Fruit fly (Drosophila melanogaster) whole organism, embryonic: ENCODE data around the gene Cul5.
A peak's percentile ranks its signal among the peaks of the same experiment; 100 is the strongest.

Source experiments
- Awh ChIP-seq: fragments of 200-800 bp; sonication (Bioruptor generic); IDR thresholded peaks from 2 replicates; pipeline ENCODE4, ENCODE4 v1.3.6; 2022; ENCODE audit warnings: missing biosample characterization, missing genetic modification characterization
- CG10543 ChIP-seq: fragments of 200-800 bp; sonication (Bioruptor generic); optimal IDR thresholded peaks from 3 replicates; lab custom pipeline; 2017; ENCODE audit warnings: missing biosample characterization, mild to moderate bottlenecking, missing genetic modification characterization, moderate library complexity
- CG11398 ChIP-seq: fragments of 200-800 bp; sonication (Bioruptor generic); optimal IDR thresholded peaks from 2 replicates; lab custom pipeline; 2016; ENCODE audit warnings: missing biosample characterization, missing genetic modification characterization
- CG13624 ChIP-seq: fragments of 200-800 bp; sonication (Bioruptor generic); optimal IDR thresholded peaks from 2 replicates; lab custom pipeline; 2016; ENCODE audit warnings: missing biosample characterization, missing genetic modification characterization
- CG14050 ChIP-seq: fragments of 200-800 bp; sonication (Bioruptor generic); IDR thresholded peaks from 3 replicates; pipeline ENCODE4 v1.3.6; 2022; ENCODE audit warnings: missing biosample characterization, missing genetic modification characterization
- CG15696 ChIP-seq: fragments of 200-800 bp; sonication (Bioruptor generic); optimal IDR thresholded peaks from 2 replicates; lab custom pipeline; 2019; ENCODE audit warnings: missing biosample characterization, mild to moderate bottlenecking, missing genetic modification characterization, moderate library complexity
- CG17568 ChIP-seq: fragments of 200-800 bp; sonication (Bioruptor generic); optimal IDR thresholded peaks from 2 replicates; lab custom pipeline; 2018; ENCODE audit warnings: missing biosample characterization, mild to moderate bottlenecking, missing genetic modification characterization, moderate library complexity
- CG18619 ChIP-seq: fragments of 200-800 bp; sonication (Bioruptor generic); optimal IDR thresholded peaks from 3 replicates; lab custom pipeline; 2017; ENCODE audit warnings: missing biosample characterization, mild to moderate bottlenecking, missing genetic modification characterization
- CG18764 ChIP-seq: fragments of 200-800 bp; sonication (Bioruptor generic); optimal IDR thresholded peaks from 3 replicates; lab custom pipeline; 2016; ENCODE audit warnings: missing biosample characterization, missing genetic modification characterization
- CG30403 ChIP-seq: fragments of 200-800 bp; sonication (Bioruptor generic); optimal IDR thresholded peaks from 3 replicates; lab custom pipeline; 2016; ENCODE audit warnings: missing biosample characterization, missing genetic modification characterization
- CG33557 ChIP-seq: fragments of 200-800 bp; sonication (Bioruptor generic); optimal IDR thresholded peaks from 2 replicates; lab custom pipeline; 2019; ENCODE audit warnings: missing biosample characterization, mild to moderate bottlenecking, missing genetic modification characterization, moderate library complexity
- CG42726 ChIP-seq: fragments of 200-800 bp; sonication (Bioruptor generic); IDR thresholded peaks from 2 replicates; pipeline ENCODE4 v1.3.6; 2022; ENCODE audit warnings: missing biosample characterization, missing genetic modification characterization; ENCODE audit not compliant: partially characterized antibody
- CG4360 ChIP-seq: fragments of 200-800 bp; sonication (Bioruptor generic); IDR thresholded peaks from 2 replicates; pipeline ENCODE4 v1.3.6; 2022; ENCODE audit warnings: missing biosample characterization, missing genetic modification characterization
- CG6791 ChIP-seq: fragments of 200-800 bp; sonication (Bioruptor generic); IDR thresholded peaks from 3 replicates; pipeline ENCODE4 v1.3.6; 2022; ENCODE audit warnings: missing biosample characterization, missing genetic modification characterization; ENCODE audit not compliant: partially characterized antibody
- CG7271 ChIP-seq: fragments of 200-800 bp; sonication (Bioruptor generic); optimal IDR thresholded peaks from 2 replicates; lab custom pipeline; 2018; ENCODE audit warnings: missing biosample characterization, mild to moderate bottlenecking, missing genetic modification characterization, moderate library complexity
- CG7372 ChIP-seq: fragments of 200-800 bp; sonication (Bioruptor generic); IDR thresholded peaks from 2 replicates; pipeline ENCODE4 v1.3.6; 2022; ENCODE audit warnings: missing biosample characterization, missing genetic modification characterization
- CG7745 ChIP-seq: fragments of 200-800 bp; sonication (Bioruptor generic); optimal IDR thresholded peaks from 2 replicates; lab custom pipeline; 2018; ENCODE audit warnings: missing biosample characterization, mild to moderate bottlenecking, missing genetic modification characterization, moderate library complexity
- CG8359 ChIP-seq: fragments of 200-800 bp; sonication (Bioruptor generic); optimal IDR thresholded peaks from 2 replicates; lab custom pipeline; 2017; ENCODE audit warnings: missing biosample characterization, mild to moderate bottlenecking, missing genetic modification characterization, borderline replicate concordance
- CHES-1-like ChIP-seq: fragments of 200-800 bp; sonication (Bioruptor generic); optimal IDR thresholded peaks from 2 replicates; lab custom pipeline; 2016; ENCODE audit warnings: missing biosample characterization, missing genetic modification characterization
- Chrac-16 ChIP-seq: fragments of 200-800 bp; sonication (Bioruptor generic); optimal IDR thresholded peaks from 3 replicates; lab custom pipeline; 2016; ENCODE audit warnings: missing biosample characterization, missing genetic modification characterization
- D19B ChIP-seq: fragments of 200-800 bp; sonication (Bioruptor generic); optimal IDR thresholded peaks from 2 replicates; lab custom pipeline; 2017; ENCODE audit warnings: missing biosample characterization, mild to moderate bottlenecking, missing genetic modification characterization
- Deaf1 ChIP-seq: fragments of 200-800 bp; optimal IDR thresholded peaks from 3 replicates; lab custom pipeline; 2019; ENCODE audit warnings: missing biosample characterization, mild to moderate bottlenecking, missing genetic modification characterization, moderate library complexity
- Lhr ChIP-seq: fragments of 200-800 bp; sonication (Bioruptor generic); optimal IDR thresholded peaks from 3 replicates; lab custom pipeline; 2017; ENCODE audit warnings: mild to moderate bottlenecking, missing biosample characterization, missing genetic modification reagents, missing genetic modification characterization
- NC2β ChIP-seq: fragments of 200-800 bp; sonication (Bioruptor generic); optimal IDR thresholded peaks from 2 replicates; lab custom pipeline; 2016; ENCODE audit warnings: missing biosample characterization, missing genetic modification characterization
- Nf-YA ChIP-seq: fragments of 200-800 bp; sonication (Bioruptor generic); IDR thresholded peaks from 2 replicates; pipeline ENCODE4 v1.3.6; 2022; ENCODE audit warnings: missing biosample characterization, missing genetic modification characterization
- Sox100B ChIP-seq: fragments of 200-800 bp; sonication (Bioruptor generic); optimal IDR thresholded peaks from 3 replicates; lab custom pipeline; 2018; ENCODE audit warnings: missing biosample characterization, mild to moderate bottlenecking, missing genetic modification characterization
- Sry-β ChIP-seq: fragments of 200-800 bp; sonication (Bioruptor generic); optimal IDR thresholded peaks from 2 replicates; lab custom pipeline; 2018; ENCODE audit warnings: missing biosample characterization, mild to moderate bottlenecking, missing genetic modification characterization, moderate library complexity
- Sry-δ ChIP-seq: fragments of 200-800 bp; sonication (Bioruptor generic); optimal IDR thresholded peaks from 2 replicates; lab custom pipeline; 2016; ENCODE audit warnings: missing biosample characterization, missing genetic modification characterization
- bsh ChIP-seq, 2 experiments: fragments of 200-800 bp; sonication (Bioruptor generic); optimal IDR thresholded peaks; 2 replicates each; lab custom pipeline; 2017 to 2018; ENCODE audit warnings: mild to moderate bottlenecking in 2 of 2, missing biosample characterization in 2 of 2, missing genetic modification characterization in 2 of 2, moderate library complexity in 1 of 2
- cg ChIP-seq: fragments of 200-800 bp; sonication (Bioruptor generic); optimal IDR thresholded peaks from 3 replicates; lab custom pipeline; 2019; ENCODE audit warnings: missing biosample characterization, mild to moderate bottlenecking, missing genetic modification characterization, moderate library complexity
- chn ChIP-seq: fragments of 200-800 bp; sonication (Bioruptor generic); optimal IDR thresholded peaks from 2 replicates; lab custom pipeline; 2016; ENCODE audit warnings: missing biosample characterization, missing genetic modification characterization
- dimm ChIP-seq: fragments of 200-800 bp; sonication (Bioruptor generic); IDR thresholded peaks from 2 replicates; pipeline ENCODE4 v1.3.6; 2022; ENCODE audit warnings: missing biosample characterization, missing genetic modification characterization
- dm ChIP-seq: fragments of 200-800 bp; sonication (Bioruptor generic); optimal IDR thresholded peaks from 3 replicates; lab custom pipeline; 2016; ENCODE audit warnings: missing biosample characterization, missing genetic modification characterization
- fd64A ChIP-seq: fragments of 200-800 bp; sonication (Bioruptor generic); optimal IDR thresholded peaks from 3 replicates; lab custom pipeline; 2018; ENCODE audit warnings: missing biosample characterization, mild to moderate bottlenecking, missing genetic modification characterization
- gcm2 ChIP-seq: fragments of 200-800 bp; sonication (Bioruptor generic); optimal IDR thresholded peaks from 2 replicates; lab custom pipeline; 2016; ENCODE audit warnings: missing biosample characterization, missing genetic modification characterization
- lilli ChIP-seq: fragments of 200-800 bp; sonication (Bioruptor generic); optimal IDR thresholded peaks from 3 replicates; lab custom pipeline; 2016; ENCODE audit warnings: missing biosample characterization, missing genetic modification characterization
- mld ChIP-seq: fragments of 200-800 bp; sonication (Bioruptor generic); IDR thresholded peaks from 3 replicates; pipeline ENCODE4 v1.3.6; 2022; ENCODE audit warnings: missing biosample characterization, missing genetic modification characterization; ENCODE audit not compliant: partially characterized antibody
- oc ChIP-seq: fragments of 200-800 bp; sonication (Bioruptor generic); optimal IDR thresholded peaks from 2 replicates; lab custom pipeline; 2018; ENCODE audit warnings: missing biosample characterization, mild to moderate bottlenecking, missing genetic modification characterization, moderate library complexity
- pita ChIP-seq: fragments of 200-800 bp; sonication (Bioruptor generic); optimal IDR thresholded peaks from 2 replicates; lab custom pipeline; 2017; ENCODE audit warnings: missing biosample characterization, mild to moderate bottlenecking, missing genetic modification characterization
- pnt ChIP-seq: fragments of 200-800 bp; sonication (Bioruptor generic); optimal IDR thresholded peaks from 3 replicates; lab custom pipeline; 2016; ENCODE audit warnings: missing biosample characterization, missing genetic modification characterization
- pros ChIP-seq: fragments of 200-800 bp; sonication (Bioruptor generic); optimal IDR thresholded peaks from 3 replicates; lab custom pipeline; 2019; ENCODE audit warnings: missing biosample characterization, mild to moderate bottlenecking, missing genetic modification characterization, moderate library complexity
- psq ChIP-seq: fragments of 200-800 bp; sonication (Bioruptor generic); optimal IDR thresholded peaks from 2 replicates; lab custom pipeline; 2017; ENCODE audit warnings: missing biosample characterization, missing genetic modification characterization
- scrt ChIP-seq: fragments of 200-800 bp; sonication (Bioruptor generic); optimal IDR thresholded peaks from 2 replicates; lab custom pipeline; 2018; ENCODE audit warnings: missing biosample characterization, mild to moderate bottlenecking, missing genetic modification characterization, moderate library complexity
- sd ChIP-seq: fragments of 200-800 bp; sonication (Bioruptor generic); optimal IDR thresholded peaks from 3 replicates; lab custom pipeline; 2018; ENCODE audit warnings: missing biosample characterization, mild to moderate bottlenecking, missing genetic modification characterization, moderate library complexity
- sr ChIP-seq: fragments of 200-800 bp; sonication (Bioruptor generic); IDR thresholded peaks from 3 replicates; pipeline ENCODE4 v1.3.6; 2022; ENCODE audit warnings: missing biosample characterization, missing genetic modification characterization
- tap ChIP-seq: fragments of 200-800 bp; optimal IDR thresholded peaks from 3 replicates; lab custom pipeline; 2019; ENCODE audit warnings: missing biosample characterization, mild to moderate bottlenecking, missing genetic modification characterization, moderate library complexity
- wor ChIP-seq: fragments of 200-800 bp; sonication (Bioruptor generic); IDR thresholded peaks from 2 replicates; pipeline ENCODE4 v1.3.6; 2022; ENCODE audit warnings: missing biosample characterization, missing genetic modification characterization
- zen ChIP-seq: fragments of 200-800 bp; sonication (Bioruptor generic); optimal IDR thresholded peaks from 3 replicates; lab custom pipeline; 2018; ENCODE audit warnings: missing biosample characterization, mild to moderate bottlenecking, missing genetic modification characterization, moderate library complexity
- zen2 ChIP-seq: fragments of 200-800 bp; sonication (Bioruptor generic); IDR thresholded peaks from 3 replicates; pipeline ENCODE4 v1.3.6; 2022; ENCODE audit warnings: missing biosample characterization, missing genetic modification characterization; ENCODE audit not compliant: partially characterized antibody
- zfh1 ChIP-seq: fragments of 200-800 bp; sonication (Bioruptor generic); IDR thresholded peaks from 3 replicates; pipeline ENCODE4 v1.3.6; 2022; ENCODE audit warnings: missing biosample characterization, missing genetic modification characterization

Cul5 gene

dm6 chr3R:29087926-29088487, 25.2 kb upstream of the Cul5 start (continued):
- TF ChIP-seq mld (GFP tag; lab: Robert Waterston, UW) (no peak), CG11398 (no peak), Lhr (GFP tag; lab: Kevin White, UChicago) (no peak), psq (GFP tag; lab: Kevin White, UChicago) (peak; percentile 45), zen2 (no peak), CG18619 (GFP tag; lab: Kevin White, UChicago) (no peak), NC2β (GFP tag; lab: Kevin White, UChicago) (no peak), Deaf1 (tag; lab: Kevin White, UChicago) (peak; percentile 28), dimm (GFP tag; lab: Robert Waterston, UW) (no peak), CG14050 (no peak), zfh1 (GFP tag; lab: Robert Waterston, UW) (no peak), bsh (GFP tag; optimal IDR thresholded peaks at IDR 0.05; lab: Kevin White, UChicago) (no peak), Chrac-16 (GFP tag; lab: Kevin White, UChicago) (no peak), tap (tag; lab: Kevin White, UChicago) (no peak), CG13624 (GFP tag; lab: Kevin White, UChicago) (no peak), CG6791 (GFP tag; lab: Robert Waterston, UW) (peak; percentile 47; the same call in 1 of the 3 replicates), pros (GFP tag; lab: Kevin White, UChicago) (peak; percentile 63), scrt (GFP tag; lab: Kevin White, UChicago) (no peak), CG15696 (no peak), CG7372 (GFP tag; lab: Robert Waterston, UW) (no peak), Awh (GFP tag; lab: Robert Waterston, UW) (no peak), oc (tag; lab: Kevin White, UChicago) (no peak), CG7745 (no peak), cg (GFP tag; lab: Kevin White, UChicago) (peak; percentile 3), zen (tag; lab: Kevin White, UChicago) (no peak), chn (GFP tag; lab: Kevin White, UChicago) (peak; percentile 13), CG17568 (GFP tag; lab: Kevin White, UChicago) (no peak), gcm2 (GFP tag; lab: Kevin White, UChicago) (no peak), lilli (no peak), sd (tag; lab: Kevin White, UChicago) (no peak), CG10543 (no peak), Nf-YA (GFP tag; lab: Robert Waterston, UW) (no peak), CG42726 (GFP tag; lab: Robert Waterston, UW) (0 out of 2 replicates have a peak, but pooled peaks have one; percentile 20), Sry-β (GFP tag; lab: Kevin White, UChicago) (no peak), pnt (no peak), CG18764 (GFP tag; lab: Kevin White, UChicago) (no peak), Sox100B (no peak), CG8359 (GFP tag; lab: Kevin White, UChicago) (no peak), CG4360 (GFP tag; lab: Robert Waterston, UW) (peak; percentile 70), D19B (GFP tag; lab: Kevin White, UChicago) (no peak), fd64A (GFP tag; lab: Kevin White, UChicago) (no peak), sr (0 out of 3 replicates have a peak, but pooled peaks have one; percentile 15), CG7271 (no peak), pita (GFP tag; lab: Kevin White, UChicago) (no peak), CHES-1-like (peak; percentile 25), CG33557 (GFP tag; lab: Kevin White, UChicago) (no peak), CG30403 (GFP tag; lab: Kevin White, UChicago) (no peak), wor (no peak), dm (GFP tag; lab: Kevin White, UChicago) (peak; percentile 23), Sry-δ (GFP tag; lab: Kevin White, UChicago) (no peak)
